Fruit fly (Drosophila melanogaster) whole organism, embryonic: ENCODE data around the gene CG14721.

Experiments
- Ada2b ChIP-seq: fragments of 200-800 bp; sonication (Bioruptor generic); IDR thresholded peaks from 2 replicates; pipeline ENCODE4 v1.3.6; 2022; ENCODE audit warnings: missing biosample characterization, missing genetic modification characterization
- B-H2 ChIP-seq: fragments of 200-800 bp; sonication (Bioruptor generic); optimal IDR thresholded peaks from 2 replicates; lab custom pipeline; 2018; ENCODE audit warnings: missing biosample characterization, mild to moderate bottlenecking, missing genetic modification characterization
- CG10462 ChIP-seq: fragments of 200-800 bp; sonication (Bioruptor generic); optimal IDR thresholded peaks from 2 replicates; lab custom pipeline; 2016; ENCODE audit warnings: missing biosample characterization, missing genetic modification characterization
- CG12299 ChIP-seq: fragments of 200-800 bp; sonication (Bioruptor generic); optimal IDR thresholded peaks from 2 replicates; lab custom pipeline; 2018; ENCODE audit warnings: missing biosample characterization, mild to moderate bottlenecking, missing genetic modification characterization
- CG13894 ChIP-seq: fragments of 200-800 bp; sonication (Bioruptor generic); optimal IDR thresholded peaks from 3 replicates; lab custom pipeline; 2018; ENCODE audit warnings: missing biosample characterization, mild to moderate bottlenecking, missing genetic modification characterization, moderate library complexity
- CG14860 ChIP-seq: fragments of 200-800 bp; sonication (Bioruptor generic); IDR thresholded peaks from 3 replicates; pipeline ENCODE4 v1.3.6; 2022; ENCODE audit warnings: missing biosample characterization, missing genetic modification characterization; ENCODE audit not compliant: partially characterized antibody
- CG17568 ChIP-seq: fragments of 200-800 bp; sonication (Bioruptor generic); optimal IDR thresholded peaks from 2 replicates; lab custom pipeline; 2018; ENCODE audit warnings: missing biosample characterization, mild to moderate bottlenecking, missing genetic modification characterization, moderate library complexity
- CG18011 ChIP-seq: fragments of 200-800 bp; sonication (Bioruptor generic); optimal IDR thresholded peaks from 2 replicates; lab custom pipeline; 2017; ENCODE audit warnings: missing biosample characterization, missing genetic modification characterization, mild to moderate bottlenecking, moderate library complexity, missing genotype
- CG2120 ChIP-seq: fragments of 200-800 bp; sonication (Bioruptor generic); optimal IDR thresholded peaks from 3 replicates; lab custom pipeline; 2016; ENCODE audit warnings: missing biosample characterization, missing genetic modification characterization
- CG3065 ChIP-seq: fragments of 200-800 bp; sonication (Bioruptor generic); optimal IDR thresholded peaks from 2 replicates; lab custom pipeline; 2016; ENCODE audit warnings: missing biosample characterization, missing genetic modification characterization
- CG34376 ChIP-seq: fragments of 200-800 bp; sonication (Bioruptor generic); optimal IDR thresholded peaks from 2 replicates; lab custom pipeline; 2018; ENCODE audit warnings: missing biosample characterization, mild to moderate bottlenecking, missing genetic modification characterization
- CG42726 ChIP-seq: fragments of 200-800 bp; sonication (Bioruptor generic); IDR thresholded peaks from 2 replicates; pipeline ENCODE4 v1.3.6; 2022; ENCODE audit warnings: missing biosample characterization, missing genetic modification characterization; ENCODE audit not compliant: partially characterized antibody
- CG4820 ChIP-seq: fragments of 200-800 bp; sonication (Bioruptor generic); optimal IDR thresholded peaks from 3 replicates; lab custom pipeline; 2016; ENCODE audit warnings: missing biosample characterization, missing genetic modification characterization
- CG5245 ChIP-seq: fragments of 200-800 bp; sonication (Bioruptor generic); optimal IDR thresholded peaks from 3 replicates; lab custom pipeline; 2016; ENCODE audit warnings: missing biosample characterization, missing genetic modification characterization
- CG9817 ChIP-seq: fragments of 200-800 bp; sonication (Bioruptor generic); optimal IDR thresholded peaks from 2 replicates; lab custom pipeline; 2018; ENCODE audit warnings: missing biosample characterization, mild to moderate bottlenecking, missing genetic modification characterization, moderate library complexity
- CHES-1-like ChIP-seq: fragments of 200-800 bp; sonication (Bioruptor generic); optimal IDR thresholded peaks from 2 replicates; lab custom pipeline; 2016; ENCODE audit warnings: missing biosample characterization, missing genetic modification characterization
- CTCF ChIP-seq: fragments of 200-800 bp; sonication (Bioruptor generic); optimal IDR thresholded peaks from 2 replicates; lab custom pipeline; 2017; ENCODE audit warnings: missing biosample characterization, mild to moderate bottlenecking, missing genetic modification characterization, moderate library complexity
- Camta ChIP-seq: fragments of 200-800 bp; sonication (Bioruptor generic); optimal IDR thresholded peaks from 2 replicates; lab custom pipeline; 2016; ENCODE audit warnings: missing biosample characterization, missing genetic modification characterization
- CkIIα-i1 ChIP-seq: fragments of 200-800 bp; sonication (Bioruptor generic); IDR thresholded peaks from 2 replicates; pipeline ENCODE4 v1.3.6; 2022; ENCODE audit warnings: missing biosample characterization, missing genetic modification characterization
- Dip3 ChIP-seq: fragments of 200-800 bp; sonication (Bioruptor generic); optimal IDR thresholded peaks from 3 replicates; lab custom pipeline; 2016; ENCODE audit warnings: missing biosample characterization, missing genetic modification characterization
- Dll ChIP-seq: fragments of 200-800 bp; sonication (Bioruptor generic); IDR thresholded peaks from 4 replicates; pipeline ENCODE4 v1.3.6; 2022; ENCODE audit warnings: missing biosample characterization, missing genetic modification characterization; ENCODE audit not compliant: partially characterized antibody
- Doc3 ChIP-seq: fragments of 200-800 bp; sonication (Bioruptor generic); IDR thresholded peaks from 3 replicates; pipeline ENCODE4 v1.3.6; 2022; ENCODE audit warnings: missing biosample characterization, missing genetic modification characterization; ENCODE audit not compliant: partially characterized antibody
- Elba2 ChIP-seq: fragments of 200-800 bp; sonication (Bioruptor generic); optimal IDR thresholded peaks from 3 replicates; lab custom pipeline; 2016; ENCODE audit warnings: missing biosample characterization, missing genetic modification characterization
- Hand ChIP-seq: fragments of 200-800 bp; sonication (Bioruptor generic); optimal IDR thresholded peaks from 2 replicates; lab custom pipeline; 2017; ENCODE audit warnings: mild to moderate bottlenecking, missing biosample characterization, missing genetic modification reagents, missing genetic modification characterization
- Hr78 ChIP-seq, 2 experiments: fragments of 200-800 bp in 1 of 2; fragments of >200 bp in 1 of 2; sonication (Bioruptor generic) in 1 of 2; optimal IDR thresholded peaks; 2 replicates each; lab custom pipeline; 2017 to 2019; ENCODE audit warnings: missing biosample characterization in 2 of 2, missing genetic modification characterization in 2 of 2, mild to moderate bottlenecking in 1 of 2, moderate library complexity in 1 of 2
- Kr ChIP-seq: fragments of 200-800 bp; sonication (Bioruptor generic); optimal IDR thresholded peaks from 2 replicates; lab custom pipeline; 2017; ENCODE audit warnings: missing biosample characterization, mild to moderate bottlenecking, missing genetic modification characterization
- Max ChIP-seq: fragments of 200-800 bp; sonication (Bioruptor generic); optimal IDR thresholded peaks from 2 replicates; lab custom pipeline; 2016; ENCODE audit warnings: missing biosample characterization, mild to moderate bottlenecking, missing genetic modification characterization
- Mrtf ChIP-seq: fragments of 200-800 bp; sonication (Bioruptor generic); IDR thresholded peaks from 3 replicates; pipeline ENCODE4 v1.3.6; 2022; ENCODE audit warnings: missing biosample characterization, missing genetic modification characterization
- Neu2 ChIP-seq: fragments of 200-800 bp; sonication (Bioruptor generic); optimal IDR thresholded peaks from 3 replicates; lab custom pipeline; 2016; ENCODE audit warnings: missing biosample characterization, missing genetic modification characterization, borderline replicate concordance
- Nf-YB ChIP-seq: fragments of 200-800 bp; sonication (Bioruptor generic); optimal IDR thresholded peaks from 3 replicates; lab custom pipeline; 2019; ENCODE audit warnings: missing biosample characterization, mild to moderate bottlenecking, missing genetic modification characterization, moderate library complexity
- Pdp1 ChIP-seq, 2 experiments: fragments of 200-800 bp; sonication (Bioruptor generic); optimal IDR thresholded peaks; 3 replicates each; lab custom pipeline; 2016; ENCODE audit warnings: missing biosample characterization in 2 of 2, missing genetic modification characterization in 2 of 2, mild to moderate bottlenecking in 1 of 2, moderate library complexity in 1 of 2
- Sin3A ChIP-seq: fragments of >200 bp; optimal IDR thresholded peaks from 2 replicates; lab custom pipeline; 2018
- Xbp1 ChIP-seq: fragments of 200-800 bp; sonication (Bioruptor generic); optimal IDR thresholded peaks from 3 replicates; lab custom pipeline; 2016; ENCODE audit warnings: missing biosample characterization, mild to moderate bottlenecking, missing genetic modification characterization
- ap ChIP-seq: fragments of 200-800 bp; sonication (Bioruptor generic); IDR thresholded peaks from 2 replicates; pipeline ENCODE4 v1.3.6; 2022; ENCODE audit warnings: missing biosample characterization, missing genetic modification characterization
- chm ChIP-seq: fragments of 200-800 bp; sonication (Bioruptor generic); IDR thresholded peaks from 2 replicates; pipeline ENCODE4 v1.3.6; 2022; ENCODE audit warnings: missing biosample characterization, missing genetic modification characterization
- ci ChIP-seq: fragments of 200-800 bp; sonication (Bioruptor generic); IDR thresholded peaks from 3 replicates; pipeline ENCODE4 v1.3.6; 2022; ENCODE audit warnings: missing biosample characterization, missing genetic modification characterization
- crc ChIP-seq: fragments of 200-800 bp; sonication (Bioruptor generic); optimal IDR thresholded peaks from 2 replicates; lab custom pipeline; 2016; ENCODE audit warnings: missing biosample characterization, missing genetic modification characterization
- ham ChIP-seq: fragments of 200-800 bp; sonication (Bioruptor generic); IDR thresholded peaks from 2 replicates; pipeline ENCODE4 v1.3.6; 2022; ENCODE audit warnings: missing biosample characterization, missing genetic modification characterization
- jing ChIP-seq: fragments of 200-800 bp; sonication (Bioruptor generic); optimal IDR thresholded peaks from 2 replicates; lab custom pipeline; 2018; ENCODE audit warnings: missing biosample characterization, mild to moderate bottlenecking, missing genetic modification characterization
- lilli ChIP-seq: fragments of 200-800 bp; sonication (Bioruptor generic); optimal IDR thresholded peaks from 3 replicates; lab custom pipeline; 2016; ENCODE audit warnings: missing biosample characterization, missing genetic modification characterization
- luna ChIP-seq: fragments of 200-800 bp; sonication (Bioruptor generic); optimal IDR thresholded peaks from 2 replicates; lab custom pipeline; 2016; ENCODE audit warnings: missing biosample characterization, missing genetic modification characterization
- nmo ChIP-seq: fragments of 200-800 bp; sonication (Bioruptor generic); optimal IDR thresholded peaks from 2 replicates; lab custom pipeline; 2018; ENCODE audit warnings: missing biosample characterization, mild to moderate bottlenecking, missing genetic modification characterization, moderate library complexity
- peb ChIP-seq: fragments of 200-800 bp; sonication (Bioruptor generic); IDR thresholded peaks from 2 replicates; pipeline ENCODE4 v1.3.6; 2022; ENCODE audit warnings: missing biosample characterization, missing genetic modification characterization
- prd ChIP-seq, 3 experiments: fragments of >200 bp in 2 of 3; fragments of 200-800 bp in 1 of 3; sonication (Bioruptor generic) in 1 of 3; optimal IDR thresholded peaks in 2 of 3; IDR thresholded peaks in 1 of 3; 2 replicates in 2 of 3; 3 replicates in 1 of 3; pipeline versions ENCODE4 v1.3.6 to Lab custom; 2017 to 2022; ENCODE audit warnings: missing biosample characterization in 1 of 3, missing genetic modification characterization in 1 of 3
- pum ChIP-seq: fragments of 200-800 bp; sonication (Bioruptor generic); optimal IDR thresholded peaks from 2 replicates; lab custom pipeline; 2016; ENCODE audit warnings: missing biosample characterization, missing genetic modification characterization
- sr ChIP-seq: fragments of 200-800 bp; sonication (Bioruptor generic); IDR thresholded peaks from 3 replicates; pipeline ENCODE4 v1.3.6; 2022; ENCODE audit warnings: missing biosample characterization, missing genetic modification characterization
- sug ChIP-seq: fragments of 200-800 bp; optimal IDR thresholded peaks from 2 replicates; lab custom pipeline; 2019; ENCODE audit warnings: missing biosample characterization, mild to moderate bottlenecking, missing genetic modification characterization, moderate library complexity
- tap ChIP-seq: fragments of 200-800 bp; optimal IDR thresholded peaks from 3 replicates; lab custom pipeline; 2019; ENCODE audit warnings: missing biosample characterization, mild to moderate bottlenecking, missing genetic modification characterization, moderate library complexity
- vfl ChIP-seq: fragments of 200-800 bp; sonication (Bioruptor generic); optimal IDR thresholded peaks from 2 replicates; lab custom pipeline; 2016; ENCODE audit warnings: missing biosample characterization, missing genetic modification characterization

CG14721 gene

DNA sequence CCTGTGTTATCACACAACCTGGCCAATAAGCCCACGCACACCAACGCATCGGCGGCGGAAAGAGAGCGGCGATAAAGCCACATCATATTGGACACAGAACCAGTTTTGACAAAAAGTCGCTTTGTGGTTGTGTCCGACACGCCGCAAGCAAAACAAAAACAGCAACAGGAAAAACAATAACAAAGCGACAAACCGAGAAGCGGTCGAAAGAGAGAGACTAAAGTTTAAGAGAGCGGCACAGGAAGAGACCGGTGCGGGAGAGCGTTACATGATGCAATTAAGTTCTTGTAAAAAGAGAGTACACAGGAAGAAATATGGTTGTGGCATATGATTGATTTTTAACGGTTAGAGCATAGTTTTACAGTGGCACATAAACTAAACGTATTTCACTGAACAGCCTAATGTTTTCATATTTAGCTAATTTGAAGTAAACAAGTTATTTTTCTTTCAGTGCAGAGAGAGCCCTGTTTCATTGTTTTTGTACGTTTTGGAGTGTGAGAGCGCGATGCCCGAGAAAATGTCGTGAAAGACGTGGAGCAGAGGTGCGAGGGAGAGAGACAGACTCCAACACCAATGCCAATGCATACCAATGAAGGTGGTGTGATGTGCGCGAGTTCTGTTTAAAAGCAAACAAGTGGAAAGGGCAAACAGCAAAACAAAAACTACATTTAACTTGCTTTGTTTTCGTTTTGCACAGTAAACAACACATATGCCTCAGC is 25.6 kb downstream of the CG14721 start (continued):
- TF ChIP-seq prd (optimal IDR thresholded peaks at IDR 0.05; lab: Kevin White, UChicago) (no peak), prd (GFP tag; IDR thresholded peaks at IDR 0.05; lab: Robert Waterston, UW) (no peak), CG2120 (GFP tag; lab: Kevin White, UChicago) (peak; percentile 100), B-H2 (GFP tag; lab: Kevin White, UChicago) (peak; percentile 100), CG13894 (peak; percentile 100), Doc3 (GFP tag; lab: Robert Waterston, UW) (no peak), Dll (no peak), Kr (peak; percentile 91), chm (no peak), ham (GFP tag; lab: Robert Waterston, UW) (no peak), pum (GFP tag; lab: Kevin White, UChicago) (peak; percentile 100), CG10462 (GFP tag; lab: Kevin White, UChicago) (peak; percentile 100), CG9817 (tag; lab: Kevin White, UChicago) (peak; percentile 100), CG5245 (GFP tag; lab: Kevin White, UChicago) (peak; percentile 100), CG12299 (tag; lab: Kevin White, UChicago) (peak; percentile 100), peb (GFP tag; lab: Robert Waterston, UW) (no peak), CG18011 (GFP tag; lab: Kevin White, UChicago) (peak; percentile 94), Sin3A (lab: Kevin White, UChicago) (no peak), sr (GFP tag; lab: Robert Waterston, UW) (no peak), vfl (GFP tag; lab: Kevin White, UChicago) (peak; percentile 100), nmo (GFP tag; lab: Kevin White, UChicago) (peak; percentile 100), ap (no peak), CG17568 (peak; percentile 100), CG34376 (GFP tag; lab: Kevin White, UChicago) (peak; percentile 100), Nf-YB (GFP tag; lab: Kevin White, UChicago) (peak; percentile 93), Neu2 (peak; percentile 99), sug (tag; lab: Kevin White, UChicago) (peak; percentile 99), CG42726 (GFP tag; lab: Robert Waterston, UW) (no peak), CHES-1-like (peak; percentile 100), Max (GFP tag; lab: Kevin White, UChicago) (peak; percentile 100), Camta (GFP tag; lab: Kevin White, UChicago) (peak; percentile 100), CG14860 (no peak), CkIIα-i1 (no peak), Xbp1 (GFP tag; lab: Kevin White, UChicago) (peak; percentile 100), ci (no peak), Pdp1 (GFP tag; optimal IDR thresholded peaks at IDR 0.05; lab: Kevin White, UChicago) (peak; percentile 100), Dip3 (GFP tag; lab: Kevin White, UChicago) (peak; percentile 100), Mrtf (no peak), Hand (GFP tag; lab: Kevin White, UChicago) (peak; percentile 100), crc (GFP tag; lab: Kevin White, UChicago) (peak; percentile 100), tap (tag; lab: Kevin White, UChicago) (peak; percentile 100), luna (GFP tag; lab: Kevin White, UChicago) (peak; percentile 100), Hr78 (GFP tag; optimal IDR thresholded peaks at IDR 0.05; lab: Kevin White, UChicago) (peak in 1 of 2 experiments; percentile 97), Ada2b (GFP tag; lab: Robert Waterston, UW) (no peak), lilli (GFP tag; lab: Kevin White, UChicago) (peak; percentile 100), CG4820 (GFP tag; lab: Kevin White, UChicago) (peak; percentile 99), CG3065 (GFP tag; lab: Kevin White, UChicago) (peak; percentile 100), CTCF (GFP tag; lab: Kevin White, UChicago) (peak; percentile 79), jing (GFP tag; lab: Kevin White, UChicago) (peak; percentile 100), Elba2 (GFP tag; lab: Kevin White, UChicago) (peak; percentile 95)
